Worm (Caenorhabditis elegans) whole organism, early embryonic: ENCODE data around the gene F34H10.5.
"Not testable (repeated sequence)": the region's sequence is repeated elsewhere in the genome, so short reads cannot be mapped to it uniquely, and the experiment has no call there.

Experiments used
- B0310.2 ChIP-seq: sonication (generic microtip); optimal IDR thresholded peaks from 2 replicates; lab custom pipeline; 2016; ENCODE audit warnings: mild to moderate bottlenecking, missing genetic modification characterization, missing compliant biosample characterization
- F13C5.2 ChIP-seq: sonication (generic microtip); optimal IDR thresholded peaks from 2 replicates; lab custom pipeline; 2017; ENCODE audit warnings: mild to moderate bottlenecking, missing genetic modification characterization, inconsistent platforms, missing compliant biosample characterization
- aly-1 ChIP-seq: sonication (generic microtip); optimal IDR thresholded peaks from 2 replicates; lab custom pipeline; 2016; ENCODE audit warnings: missing genetic modification characterization, missing compliant biosample characterization
- ama-1 ChIP-seq: fragments of 150-350 bp; optimal IDR thresholded peaks from 2 replicates; lab custom pipeline; 2014
- ceh-13 ChIP-seq: fragments of 200-800 bp; sonication (Bioruptor generic); optimal IDR thresholded peaks from 2 replicates; lab custom pipeline; 2018; ENCODE audit warnings: mild to moderate bottlenecking, missing genetic modification characterization, missing compliant biosample characterization
- ceh-36 ChIP-seq: sonication (generic microtip); optimal IDR thresholded peaks from 2 replicates; lab custom pipeline; 2016; ENCODE audit warnings: missing genetic modification characterization, inconsistent platforms, missing compliant biosample characterization
- ets-7 ChIP-seq: sonication (generic microtip); optimal IDR thresholded peaks from 2 replicates; lab custom pipeline; 2016; ENCODE audit warnings: missing genotype, missing genetic modification characterization, missing compliant biosample characterization
- flt-1 ChIP-seq: fragments of 200-800 bp; sonication (Bioruptor generic); IDR thresholded peaks from 2 replicates; pipeline ENCODE4 v1.3.6; 2022; ENCODE audit warnings: missing genetic modification characterization, missing compliant biosample characterization
- hmbx-1 ChIP-seq: sonication (generic microtip); optimal IDR thresholded peaks from 2 replicates; lab custom pipeline; 2016; ENCODE audit warnings: mild to moderate bottlenecking, missing genetic modification characterization, missing compliant biosample characterization
- hmg-4 ChIP-seq: fragments of 200-800 bp; sonication (Bioruptor generic); optimal IDR thresholded peaks from 2 replicates; lab custom pipeline; 2018; ENCODE audit warnings: mild to moderate bottlenecking, missing genetic modification characterization, missing compliant biosample characterization
- hnd-1 ChIP-seq: sonication (generic microtip); optimal IDR thresholded peaks from 2 replicates; lab custom pipeline; 2016; ENCODE audit warnings: missing genetic modification characterization, missing compliant biosample characterization
- pes-1 ChIP-seq: fragments of 200-800 bp; sonication (Bioruptor generic); IDR thresholded peaks from 2 replicates; pipeline ENCODE4 v1.3.6; 2022; ENCODE audit warnings: missing genetic modification reagents, missing genetic modification characterization, missing compliant biosample characterization
- scrt-1 ChIP-seq: fragments of 200-800 bp; sonication (Bioruptor generic); IDR thresholded peaks from 2 replicates; pipeline ENCODE4 v1.3.6; 2022; ENCODE audit warnings: missing genetic modification characterization, missing compliant biosample characterization
- sea-1 ChIP-seq: fragments of 200-800 bp; sonication (Bioruptor generic); conservative IDR thresholded peaks from 2 replicates; pipeline ENCODE4 v1.3.6; 2022; ENCODE audit warnings: missing genetic modification characterization, missing compliant biosample characterization
- tbx-11 ChIP-seq: fragments of 200-800 bp; sonication (Bioruptor generic); IDR thresholded peaks from 2 replicates; pipeline ENCODE4 v1.3.6; 2022; ENCODE audit warnings: missing genetic modification characterization, missing compliant biosample characterization
- tbx-37 ChIP-seq: fragments of 200-800 bp; sonication (Bioruptor generic); conservative IDR thresholded peaks from 2 replicates; pipeline ENCODE4 v1.3.6; 2022; ENCODE audit warnings: missing genetic modification reagents, missing genetic modification characterization, missing compliant biosample characterization
- tra-4 ChIP-seq: sonication (generic microtip); optimal IDR thresholded peaks from 2 replicates; lab custom pipeline; 2017; ENCODE audit warnings: missing genetic modification characterization, missing compliant biosample characterization

The F34H10.5 gene

ce11 chrX:9610040-9610613 is 25.3 kb upstream of the F34H10.5 start, which contains the start of gene C11E4.6:
Gene C11E4.6, plus strand, starts transcription at chrX:9610563.
- TF ChIP-seq tbx-37 (GFP tag; lab: Robert Waterston, UW) (no peak), F13C5.2 (tag; lab: Kevin White, UChicago) (no peak), tbx-11 (no peak)

DNA sequence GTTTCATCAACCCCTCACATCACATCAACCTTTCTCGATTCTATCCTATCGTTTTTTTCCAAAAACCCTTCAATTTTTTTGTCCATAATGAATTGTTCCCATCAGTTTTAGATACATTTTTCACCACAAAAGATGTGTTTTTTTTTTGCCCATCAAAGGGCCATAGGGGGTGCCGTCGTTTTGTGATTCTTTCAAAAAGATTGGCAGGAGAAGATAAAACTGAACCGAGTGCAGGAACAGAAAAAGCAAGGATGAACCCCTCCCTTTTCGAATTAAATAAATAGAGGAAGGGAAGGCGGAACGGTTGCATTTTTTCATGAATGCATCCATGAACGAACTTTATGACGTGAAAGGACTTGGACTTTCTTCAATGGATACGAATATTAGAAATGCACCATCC is 18.6 kb upstream of the F34H10.5 start, which contains the start of gene C11E4.7:
C11E4.7 (plus strand) TSS at position 301 of the 400 bp plus-strand sequence.
- TF ChIP-seq tbx-37 (GFP tag; lab: Robert Waterston, UW) (no peak), flt-1 (GFP tag; lab: Robert Waterston, UW) (no peak), aly-1 (tag; lab: Kevin White, UChicago) (no peak), hmg-4 (GFP tag; lab: Kevin White, UChicago) (no peak), hmbx-1 (tag; lab: Kevin White, UChicago) (no peak), ets-7 (tag; lab: Kevin White, UChicago) (no peak), ceh-13 (GFP tag; lab: Kevin White, UChicago) (no peak), scrt-1 (GFP tag; lab: Robert Waterston, UW) (no peak), tra-4 (tag; lab: Kevin White, UChicago) (no peak), B0310.2 (tag; lab: Kevin White, UChicago) (no peak), pes-1 (GFP tag; lab: Robert Waterston, UW) (no peak), ceh-36 (tag; lab: Kevin White, UChicago) (no peak), sea-1 (GFP tag; lab: Robert Waterston, UW) (no peak), F13C5.2 (tag; lab: Kevin White, UChicago) (no peak), hnd-1 (tag; lab: Kevin White, UChicago) (no peak)

DNA sequence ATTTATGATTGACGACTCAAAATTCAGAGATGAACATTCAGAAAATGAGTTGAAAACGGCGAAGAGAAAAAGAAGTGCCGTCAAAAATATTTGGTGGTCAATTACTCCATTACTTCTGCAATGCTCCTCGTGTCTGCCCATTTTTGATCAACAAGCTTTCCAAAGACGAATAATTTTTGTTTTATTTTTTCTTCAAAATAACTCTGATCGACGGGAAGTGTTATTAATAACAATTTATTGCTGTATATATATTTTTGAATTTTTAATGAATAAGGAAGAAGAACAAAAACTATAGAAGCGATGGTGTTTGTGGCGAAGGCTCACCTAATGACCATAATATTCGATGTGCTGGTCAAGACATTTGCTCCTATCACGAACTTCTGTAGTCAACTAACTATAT is 15.3 kb upstream of the F34H10.5 start, which contains the start of gene C11E4.8:
C11E4.8 (plus strand) TSS at position 301 of the 400 bp plus-strand sequence.
- TF ChIP-seq sea-1 (GFP tag; lab: Robert Waterston, UW), result no peak
- TF ChIP-seq scrt-1 (GFP tag; lab: Robert Waterston, UW), result no peak
- no peak for TF ChIP-seq ceh-13 (GFP tag; lab: Kevin White, UChicago)
- no peak for TF ChIP-seq B0310.2 (tag; lab: Kevin White, UChicago)
- TF ChIP-seq pes-1 (GFP tag; lab: Robert Waterston, UW), result no peak

- peak; percentile 47; the same call in 1 of the 2 replicates for TF ChIP-seq tbx-37 (GFP tag; lab: Robert Waterston, UW)
- no peak for TF ChIP-seq hmg-4 (GFP tag; lab: Kevin White, UChicago)
- TF ChIP-seq ceh-13 (GFP tag; lab: Kevin White, UChicago), result peak; percentile 9
- peak; percentile 62; the same call in 1 of the 2 replicates for TF ChIP-seq sea-1 (GFP tag; lab: Robert Waterston, UW)
- TF ChIP-seq flt-1 (GFP tag; lab: Robert Waterston, UW), result no peak
- TF ChIP-seq aly-1 (tag; lab: Kevin White, UChicago), result peak; percentile 66
- peak; percentile 72 for TF ChIP-seq tbx-11
- no peak for TF ChIP-seq hmbx-1 (tag; lab: Kevin White, UChicago)
- peak; percentile 29 for TF ChIP-seq hnd-1 (tag; lab: Kevin White, UChicago)
- peak; percentile 56; the same call in 1 of the 2 replicates for TF ChIP-seq scrt-1 (GFP tag; lab: Robert Waterston, UW)
- TF ChIP-seq B0310.2 (tag; lab: Kevin White, UChicago), result no peak
- TF ChIP-seq tra-4 (tag; lab: Kevin White, UChicago), result no peak
- TF ChIP-seq ceh-36 (tag; lab: Kevin White, UChicago), result peak; percentile 18
These were observed 12.9 kb upstream of the F34H10.5 start for ce11 chrX:9622609-9623008.

DNA sequence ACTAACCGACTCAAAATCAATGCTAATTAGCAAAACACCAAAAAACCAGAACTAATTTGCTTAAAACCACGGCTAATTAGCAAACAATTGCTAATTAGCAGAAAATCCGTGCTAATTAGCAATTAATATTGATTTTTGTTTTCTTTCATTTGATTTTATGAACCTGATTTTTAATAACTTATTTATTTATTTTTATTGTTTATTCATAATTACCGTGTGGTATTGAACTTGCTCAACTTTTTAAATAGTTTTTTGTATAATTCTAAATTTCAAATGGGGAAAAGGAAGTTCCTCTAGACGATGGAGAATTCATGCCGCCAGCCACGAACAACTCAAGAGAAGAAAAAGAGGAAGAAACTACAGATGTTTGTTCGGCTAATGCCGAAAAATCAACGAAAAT is 9.7 kb upstream of the F34H10.5 start, which contains the start of gene F34H10.1:
F34H10.1 (plus strand) TSS at position 301 of the 400 bp plus-strand sequence.
- not testable (repeated sequence) for TF ChIP-seq B0310.2 (tag; lab: Kevin White, UChicago); ets-7 (tag; lab: Kevin White, UChicago); flt-1 (GFP tag; lab: Robert Waterston, UW)

DNA sequence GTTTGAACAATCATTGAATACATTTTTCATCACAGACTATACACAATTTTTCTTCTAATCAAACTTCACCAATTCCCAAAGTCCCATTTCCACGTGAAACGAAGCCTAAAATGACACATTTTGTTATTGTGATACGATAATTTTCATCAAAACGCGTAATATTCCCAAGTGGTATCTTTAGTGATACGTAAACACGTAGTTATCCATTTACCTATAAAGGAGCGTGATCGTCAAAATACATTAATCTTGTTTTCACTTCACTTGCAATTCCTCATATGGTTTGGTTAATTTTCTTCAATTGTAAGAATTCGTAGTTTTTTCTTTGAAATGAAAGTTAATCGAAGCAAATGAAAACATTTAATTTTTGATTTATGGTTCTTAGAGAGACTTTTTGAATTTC is 5.9 kb upstream of the F34H10.5 start:
- TF ChIP-seq hmg-4 (GFP tag; lab: Kevin White, UChicago), result no peak
- TF ChIP-seq tbx-11, result no peak
- TF ChIP-seq ets-7 (tag; lab: Kevin White, UChicago), result no peak
- no peak for TF ChIP-seq flt-1 (GFP tag; lab: Robert Waterston, UW)

- TF ChIP-seq pes-1 (GFP tag; lab: Robert Waterston, UW) (no peak), aly-1 (tag; lab: Kevin White, UChicago) (no peak), sea-1 (GFP tag; lab: Robert Waterston, UW) (no peak), ceh-13 (GFP tag; lab: Kevin White, UChicago) (no peak), flt-1 (GFP tag; lab: Robert Waterston, UW) (no peak), hmbx-1 (tag; lab: Kevin White, UChicago) (no peak), ets-7 (tag; lab: Kevin White, UChicago) (no peak), tbx-11 (no peak), ama-1 (lab: Kevin White, UChicago) (no peak), scrt-1 (GFP tag; lab: Robert Waterston, UW) (no peak), hmg-4 (GFP tag; lab: Kevin White, UChicago) (no peak), ceh-36 (tag; lab: Kevin White, UChicago) (no peak), F13C5.2 (tag; lab: Kevin White, UChicago) (no peak)
These were observed 551 bp upstream of the F34H10.5 start, which contains the start of gene F34H10.3 for ce11 chrX:9634925-9635324. Gene F34H10.3, minus strand, starts transcription at chrX:9635025.
